Worm (Caenorhabditis elegans): ENCODE data around the gene srg-7.

Gene srg-7

ce11 chrIII:6230870-6231269 is 37.1 kb downstream of the srg-7 start, which contains the start of gene esyt-2:
Gene esyt-2, minus strand, starts transcription at chrIII:6230970.
- TF ChIP-seq klf-2 (GFP tag; conservative IDR thresholded peaks at IDR 0.05) (no peak), med-1 (GFP tag; optimal IDR thresholded peaks at IDR 0.05; ENCODE audit: insufficient read depth) (no peak), tab-1 (GFP tag; IDR thresholded peaks at IDR 0.05) (no peak), ztf-23 (GFP tag; IDR thresholded peaks at IDR 0.05) (no peak), cog-1 (tag; optimal IDR thresholded peaks at IDR 0.05) (no peak), T22C8.4 (GFP tag; IDR thresholded peaks at IDR 0.05) (no peak), ref-1 (GFP tag; conservative IDR thresholded peaks at IDR 0.05) (no peak), ztf-29 (GFP tag; IDR thresholded peaks at IDR 0.05) (no peak), flt-1 (GFP tag; IDR thresholded peaks at IDR 0.05) (no peak)

DNA sequence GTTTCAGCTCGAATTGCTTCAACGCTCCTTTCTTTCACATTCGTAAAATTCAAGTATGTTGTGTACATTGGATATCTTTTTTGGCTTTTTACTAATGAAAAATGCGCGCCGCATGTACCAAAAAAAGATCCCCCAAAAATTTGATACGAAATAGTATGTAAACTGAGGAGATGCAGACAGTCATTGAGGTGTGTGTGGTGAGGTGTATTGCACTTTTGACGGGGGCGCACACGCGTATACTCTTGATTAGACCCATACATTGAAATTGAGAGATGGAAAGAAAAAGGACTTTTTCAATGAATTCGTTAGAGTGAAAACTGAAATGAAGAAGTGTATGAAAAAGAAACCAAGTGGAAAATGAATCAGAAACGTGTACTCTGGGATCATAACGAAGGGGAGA is 46.6 kb downstream of the srg-7 start:
- TF ChIP-seq med-1 (GFP tag; optimal IDR thresholded peaks at IDR 0.05; ENCODE audit: insufficient read depth) (no peak), ztf-23 (GFP tag; IDR thresholded peaks at IDR 0.05) (no peak)

DNA sequence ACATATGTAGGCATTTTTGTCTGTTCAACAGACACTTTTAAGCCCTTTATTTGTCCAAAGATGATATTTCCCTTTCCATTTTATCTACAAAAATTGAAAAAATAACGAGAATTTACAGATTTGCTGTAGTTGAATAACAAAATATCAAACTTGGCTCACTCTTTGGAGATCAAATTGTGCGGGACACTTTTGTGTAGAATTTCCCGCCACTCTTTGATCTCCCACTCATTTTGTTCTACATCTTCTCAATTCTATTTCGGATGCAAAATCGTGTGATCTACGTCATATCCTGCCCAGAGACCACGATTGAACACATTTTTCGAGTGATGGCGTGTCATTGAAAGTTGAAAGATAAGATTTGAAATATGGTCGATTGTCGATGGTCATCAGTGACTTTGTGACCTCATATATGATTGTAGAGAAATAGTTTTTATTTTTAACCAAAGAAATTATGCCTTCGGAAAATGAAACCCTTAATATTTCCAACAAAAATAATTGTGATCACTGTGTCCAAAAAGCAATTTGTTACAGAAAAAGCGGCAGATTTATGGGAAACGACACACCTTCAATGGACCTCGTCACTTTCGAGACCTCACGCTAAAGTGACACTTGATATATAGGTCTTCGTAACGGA is 51.0 kb downstream of the srg-7 start, which contains the start of gene hot-4:
TSS of gene hot-4 (plus strand) at position 584 of the 634 bp plus-strand sequence.
- TF ChIP-seq ztf-29 (GFP tag; IDR thresholded peaks at IDR 0.05) (no peak), flt-1 (GFP tag; IDR thresholded peaks at IDR 0.05) (no peak), cog-1 (tag; optimal IDR thresholded peaks at IDR 0.05) (no peak), klf-2 (GFP tag; conservative IDR thresholded peaks at IDR 0.05) (no peak), ref-1 (GFP tag; conservative IDR thresholded peaks at IDR 0.05) (no peak), ztf-23 (GFP tag; IDR thresholded peaks at IDR 0.05) (no peak), med-1 (GFP tag; optimal IDR thresholded peaks at IDR 0.05; ENCODE audit: insufficient read depth) (no peak), tab-1 (GFP tag; IDR thresholded peaks at IDR 0.05) (no peak), T22C8.4 (GFP tag; IDR thresholded peaks at IDR 0.05) (no peak)

Measured in whole organism, midembryonic.